Worm (Caenorhabditis elegans) whole organism, young adult: ENCODE results near the gene H35N09.1.
"Not testable (repeated sequence)": the region's sequence is repeated elsewhere in the genome, so short reads cannot be mapped to it uniquely, and the experiment has no call there.

Experiments
- B0019.2 ChIP-seq: fragments of 200-800 bp; sonication (Bioruptor generic); conservative IDR thresholded peaks from 2 replicates; pipeline ENCODE4 v1.3.6; 2022; ENCODE audit warnings: missing genetic modification reagents, missing genetic modification characterization, missing compliant biosample characterization
- B0336.3 ChIP-seq: fragments of 200-800 bp; sonication (Bioruptor generic); IDR thresholded peaks from 2 replicates; pipeline ENCODE4 v1.3.6; 2022; ENCODE audit warnings: missing genetic modification characterization, missing compliant biosample characterization
- C06A6.2 ChIP-seq: fragments of 200-800 bp; sonication (Bioruptor generic); conservative IDR thresholded peaks from 2 replicates; pipeline ENCODE4 v1.3.6; 2022; ENCODE audit warnings: missing genetic modification characterization, missing compliant biosample characterization
- K11D2.4 ChIP-seq: fragments of 200-800 bp; sonication (Bioruptor generic); IDR thresholded peaks from 2 replicates; pipeline ENCODE4 v1.3.6; 2022; ENCODE audit warnings: missing genetic modification reagents, missing genetic modification characterization, missing compliant biosample characterization
- K12H6.12 ChIP-seq: fragments of 200-800 bp; sonication (Bioruptor generic); optimal IDR thresholded peaks from 2 replicates; lab custom pipeline; 2018; ENCODE audit warnings: mild to moderate bottlenecking, missing genetic modification characterization, missing compliant biosample characterization
- Y53F4B.3 ChIP-seq: fragments of 200-800 bp; sonication (Bioruptor generic); IDR thresholded peaks from 2 replicates; pipeline ENCODE4 v1.3.6; 2022; ENCODE audit warnings: missing genetic modification reagents, missing genetic modification characterization, missing compliant biosample characterization
- Y53G8AR.9 ChIP-seq: fragments of 200-800 bp; sonication (Bioruptor generic); conservative IDR thresholded peaks from 2 replicates; pipeline ENCODE4 v1.3.6; 2022; ENCODE audit warnings: missing genetic modification reagents, missing genetic modification characterization, missing compliant biosample characterization
- Y56A3A.18 ChIP-seq: fragments of 200-800 bp; sonication (Bioruptor generic); IDR thresholded peaks from 2 replicates; pipeline ENCODE4 v1.3.6; 2022; ENCODE audit warnings: missing genetic modification reagents, missing genetic modification characterization, missing compliant biosample characterization
- Y67H2A.10 ChIP-seq: fragments of 200-800 bp; sonication (Bioruptor generic); conservative IDR thresholded peaks from 2 replicates; pipeline ENCODE4 v1.3.6; 2022; ENCODE audit warnings: missing genetic modification reagents, missing genetic modification characterization, missing compliant biosample characterization
- Y79H2A.3 ChIP-seq: fragments of 200-800 bp; sonication (Bioruptor generic); conservative IDR thresholded peaks from 2 replicates; pipeline ENCODE4 v1.3.6; 2022; ENCODE audit warnings: missing genetic modification reagents, missing genetic modification characterization, missing compliant biosample characterization
- akir-1 ChIP-seq: fragments of 200-800 bp; sonication (Bioruptor generic); optimal IDR thresholded peaks from 2 replicates; lab custom pipeline; 2018; ENCODE audit warnings: mild to moderate bottlenecking, missing genetic modification characterization, moderate library complexity, missing compliant biosample characterization
- aptf-2 ChIP-seq: fragments of 200-800 bp; sonication (Bioruptor generic); conservative IDR thresholded peaks from 2 replicates; pipeline ENCODE4 v1.3.6; 2022; ENCODE audit warnings: missing genetic modification reagents, missing genetic modification characterization, missing compliant biosample characterization
- bed-1 ChIP-seq: fragments of 200-800 bp; sonication (Bioruptor generic); IDR thresholded peaks from 2 replicates; pipeline ENCODE4 v1.3.6; 2022; ENCODE audit warnings: missing genetic modification reagents, missing genetic modification characterization, missing compliant biosample characterization
- bed-2 ChIP-seq: fragments of 200-800 bp; sonication (Bioruptor generic); IDR thresholded peaks from 2 replicates; pipeline ENCODE4 v1.3.6; 2022; ENCODE audit warnings: missing genetic modification reagents, missing genetic modification characterization, missing compliant biosample characterization
- cebp-1 ChIP-seq, 2 experiments: fragments of 200-800 bp in 1 of 2; sonication (Bioruptor generic) in 1 of 2; sonication (generic microtip) in 1 of 2; IDR thresholded peaks in 1 of 2; optimal IDR thresholded peaks in 1 of 2; 2 replicates each; pipeline versions ENCODE4 v1.3.6 to Lab custom; 2017 to 2022; ENCODE audit warnings: missing compliant biosample characterization in 2 of 2, missing genetic modification characterization in 2 of 2, mild to moderate bottlenecking in 1 of 2, missing genetic modification reagents in 1 of 2, moderate library complexity in 1 of 2
- ceh-27 ChIP-seq: fragments of 200-800 bp; sonication (Bioruptor generic); optimal IDR thresholded peaks from 2 replicates; lab custom pipeline; 2018; ENCODE audit warnings: mild to moderate bottlenecking, missing genetic modification characterization, moderate library complexity, missing compliant biosample characterization
- ceh-58 ChIP-seq: fragments of 200-800 bp; sonication (Bioruptor generic); IDR thresholded peaks from 2 replicates; pipeline ENCODE4 v1.3.6; 2022; ENCODE audit warnings: missing genetic modification characterization, missing compliant biosample characterization
- ceh-91 ChIP-seq: fragments of 200-800 bp; sonication (Bioruptor generic); IDR thresholded peaks from 2 replicates; pipeline ENCODE4 v1.3.6; 2022; ENCODE audit warnings: missing genetic modification reagents, missing genetic modification characterization, missing compliant biosample characterization
- chd-7 ChIP-seq: sonication (generic microtip); optimal IDR thresholded peaks from 2 replicates; lab custom pipeline; 2016; ENCODE audit warnings: mild to moderate bottlenecking, missing genetic modification characterization, moderate library complexity, missing compliant biosample characterization
- die-1 ChIP-seq: sonication (generic microtip); optimal IDR thresholded peaks from 2 replicates; lab custom pipeline; 2016; ENCODE audit warnings: missing genotype, mild to moderate bottlenecking, missing genetic modification characterization, missing compliant biosample characterization
- ets-4 ChIP-seq: fragments of 200-800 bp; sonication (Bioruptor generic); optimal IDR thresholded peaks from 2 replicates; lab custom pipeline; 2018; ENCODE audit warnings: mild to moderate bottlenecking, missing genetic modification characterization, missing compliant biosample characterization
- him-1 ChIP-seq: sonication (generic microtip); optimal IDR thresholded peaks from 2 replicates; lab custom pipeline; 2016; ENCODE audit warnings: missing genotype, missing genetic modification reagents, missing genetic modification characterization, missing compliant biosample characterization
- hlh-12 ChIP-seq: sonication (generic microtip); optimal IDR thresholded peaks from 2 replicates; lab custom pipeline; 2016; ENCODE audit warnings: missing genetic modification characterization, missing compliant biosample characterization
- hmg-20 ChIP-seq: fragments of 200-800 bp; sonication (Bioruptor generic); IDR thresholded peaks from 2 replicates; pipeline ENCODE4 v1.3.6; 2022; ENCODE audit warnings: missing genetic modification reagents, missing genetic modification characterization, missing compliant biosample characterization
- madf-3 ChIP-seq: fragments of 200-800 bp; sonication (Bioruptor generic); IDR thresholded peaks from 2 replicates; pipeline ENCODE4 v1.3.6; 2022; ENCODE audit warnings: missing genetic modification reagents, missing genetic modification characterization, missing compliant biosample characterization
- mcd-1 ChIP-seq: fragments of 200-800 bp; sonication (Bioruptor generic); IDR thresholded peaks from 2 replicates; pipeline ENCODE4 v1.3.6; 2022; ENCODE audit warnings: missing genetic modification reagents, missing genetic modification characterization, missing compliant biosample characterization
- mel-28 ChIP-seq: sonication (generic microtip); optimal IDR thresholded peaks from 2 replicates; lab custom pipeline; 2016; ENCODE audit warnings: borderline replicate concordance, mild to moderate bottlenecking, missing genetic modification characterization, missing compliant biosample characterization
- nfya-2 ChIP-seq: fragments of 200-800 bp; sonication (Bioruptor generic); IDR thresholded peaks from 2 replicates; pipeline ENCODE4 v1.3.6; 2022; ENCODE audit warnings: missing genetic modification reagents, missing genetic modification characterization, missing compliant biosample characterization
- nfyb-1 ChIP-seq: fragments of 200-800 bp; sonication (Bioruptor generic); IDR thresholded peaks from 2 replicates; pipeline ENCODE4 v1.3.6; 2022; ENCODE audit warnings: missing genetic modification reagents, missing genetic modification characterization, missing compliant biosample characterization
- nhr-120 ChIP-seq: fragments of 200-800 bp; sonication (Bioruptor generic); IDR thresholded peaks from 2 replicates; pipeline ENCODE4 v1.3.6; 2022; ENCODE audit warnings: missing genetic modification characterization, missing compliant biosample characterization
- pbrm-1 ChIP-seq: fragments of 200-800 bp; sonication (Bioruptor generic); IDR thresholded peaks from 2 replicates; pipeline ENCODE4 v1.3.6; 2022; ENCODE audit warnings: missing genetic modification reagents, missing genetic modification characterization, missing compliant biosample characterization
- repo-1 ChIP-seq: sonication (generic microtip); optimal IDR thresholded peaks from 2 replicates; lab custom pipeline; 2017; ENCODE audit warnings: mild to moderate bottlenecking, missing genetic modification characterization, missing compliant biosample characterization
- rpc-1 ChIP-seq, 2 experiments: fragments of 150-350 bp in 1 of 2; sonication (generic microtip) in 1 of 2; optimal IDR thresholded peaks; 2 replicates each; lab custom pipeline; 2014 to 2018; ENCODE audit warnings: missing biosample characterization in 1 of 2, missing genetic modification characterization in 1 of 2, missing genetic modification reagents in 1 of 2, missing genotype in 1 of 2
- sea-2 ChIP-seq: fragments of 200-800 bp; sonication (Bioruptor generic); IDR thresholded peaks from 2 replicates; pipeline ENCODE4 v1.3.6; 2022; ENCODE audit warnings: missing genetic modification characterization, missing compliant biosample characterization
- snpc-1.3 ChIP-seq: sonication (generic microtip); optimal IDR thresholded peaks from 2 replicates; lab custom pipeline; 2017; ENCODE audit warnings: missing genetic modification characterization, mild to moderate bottlenecking, missing compliant biosample characterization, antibody characterized with exemption, moderate library complexity, missing genotype, missing genetic modification reagents; ENCODE audit not compliant: insufficient read depth
- sptf-2 ChIP-seq: fragments of 200-800 bp; sonication (Bioruptor generic); optimal IDR thresholded peaks from 2 replicates; lab custom pipeline; 2018; ENCODE audit warnings: mild to moderate bottlenecking, missing genetic modification characterization, missing compliant biosample characterization
- tbp1 ChIP-seq: fragments of 200-800 bp; sonication (Bioruptor generic); optimal IDR thresholded peaks from 2 replicates; lab custom pipeline; 2018; ENCODE audit warnings: mild to moderate bottlenecking, missing genetic modification characterization, missing compliant biosample characterization
- zfh-2 ChIP-seq: fragments of 200-800 bp; sonication (Bioruptor generic); conservative IDR thresholded peaks from 2 replicates; pipeline ENCODE4 v1.3.6; 2022; ENCODE audit warnings: missing genetic modification reagents, missing genetic modification characterization, missing compliant biosample characterization
- zim-3 ChIP-seq: sonication (generic microtip); optimal IDR thresholded peaks from 2 replicates; lab custom pipeline; 2017; ENCODE audit warnings: mild to moderate bottlenecking, missing genetic modification characterization, moderate library complexity, missing compliant biosample characterization
- ztf-18 ChIP-seq: sonication (generic microtip); optimal IDR thresholded peaks from 2 replicates; lab custom pipeline; 2016; ENCODE audit warnings: missing genotype, mild to moderate bottlenecking, missing genetic modification characterization, missing compliant biosample characterization
- ztf-28 ChIP-seq: fragments of 200-800 bp; sonication (Bioruptor generic); IDR thresholded peaks from 2 replicates; pipeline ENCODE4 v1.3.6; 2022; ENCODE audit warnings: missing genetic modification reagents, missing genetic modification characterization, missing compliant biosample characterization
- ztf-3 ChIP-seq: fragments of 200-800 bp; sonication (Bioruptor generic); optimal IDR thresholded peaks from 2 replicates; lab custom pipeline; 2018; ENCODE audit warnings: mild to moderate bottlenecking, missing genetic modification characterization, missing compliant biosample characterization

H35N09.1 gene

ce11 chrX:8610606-8611005, 5.5 kb downstream of the H35N09.1 start, which contains the start of gene K01A12.4:
K01A12.4 (plus strand) TSS chrX:8610906.
- not testable (repeated sequence) for TF ChIP-seq snpc-1.3 (tag; lab: Kevin White, UChicago); nfyb-1 (GFP tag; lab: Robert Waterston, UW); Y79H2A.3 (GFP tag; lab: Robert Waterston, UW)

ce11 chrX:8612278-8612677, 7.1 kb downstream of the H35N09.1 start:
- TF ChIP-seq zim-3 (tag; lab: Kevin White, UChicago) (no peak), Y53G8AR.9 (GFP tag; lab: Robert Waterston, UW) (no peak), hmg-20 (GFP tag; lab: Robert Waterston, UW) (no peak), Y56A3A.18 (no peak)
- TF ChIP-seq, all 124 proteins: peak for 0

- TF ChIP-seq sptf-2 = no peak
- TF ChIP-seq rpc-1 (optimal IDR thresholded peaks at IDR 0.05; lab: Kevin White, UChicago) = no peak
- no peak for TF ChIP-seq rpc-1 (tag; optimal IDR thresholded peaks at IDR 0.05; lab: Kevin White, UChicago)
- no peak for TF ChIP-seq aptf-2 (GFP tag; lab: Robert Waterston, UW)
- no peak for TF ChIP-seq madf-3 (GFP tag; lab: Robert Waterston, UW)
- no peak for TF ChIP-seq cebp-1 (GFP tag; IDR thresholded peaks at IDR 0.05; lab: Robert Waterston, UW)
- no peak for TF ChIP-seq cebp-1 (tag; optimal IDR thresholded peaks at IDR 0.05; lab: Kevin White, UChicago)
- no peak for TF ChIP-seq ceh-27
- no peak for TF ChIP-seq nhr-120 (GFP tag; lab: Robert Waterston, UW)
- TF ChIP-seq hlh-12 = no peak
- no peak for TF ChIP-seq him-1 (tag; lab: Kevin White, UChicago)
- no peak for TF ChIP-seq B0336.3 (GFP tag; lab: Robert Waterston, UW)
- no peak for TF ChIP-seq bed-1
- no peak for TF ChIP-seq ztf-28 (GFP tag; lab: Robert Waterston, UW)
- TF ChIP-seq K11D2.4 = no peak
- no peak for TF ChIP-seq C06A6.2 (GFP tag; lab: Robert Waterston, UW)
Measured at ce11 chrX:8613053-8613452, 7.9 kb downstream of the H35N09.1 start, which contains the start of gene K01A12.2. K01A12.2 (plus strand) TSS chrX:8613353.

- TF ChIP-seq nfya-2 (0 out of 2 replicates have a peak, but pooled peaks have one; percentile 25), zfh-2 (GFP tag; lab: Robert Waterston, UW) (peak; percentile 49), pbrm-1 (GFP tag; lab: Robert Waterston, UW) (peak; percentile 61), bed-2 (no peak), ztf-28 (GFP tag; lab: Robert Waterston, UW) (0 out of 2 replicates have a peak, but pooled peaks have one; percentile 41), die-1 (tag; lab: Kevin White, UChicago) (peak; percentile 62), mel-28 (tag; lab: Kevin White, UChicago) (no peak), sea-2 (GFP tag; lab: Robert Waterston, UW) (no peak), Y53F4B.3 (GFP tag; lab: Robert Waterston, UW) (peak; percentile 37; the same call in 1 of the 2 replicates), akir-1 (GFP tag; lab: Kevin White, UChicago) (no peak), repo-1 (tag; lab: Kevin White, UChicago) (peak; percentile 23), ets-4 (GFP tag; lab: Kevin White, UChicago) (no peak), Y67H2A.10 (no peak), K12H6.12 (tag; lab: Kevin White, UChicago) (no peak), hlh-12 (no peak), chd-7 (tag; lab: Kevin White, UChicago) (peak; percentile 37), mcd-1 (GFP tag; lab: Robert Waterston, UW) (peak; percentile 73), B0019.2 (no peak), tbp1 (GFP tag; lab: Kevin White, UChicago) (peak; percentile 84), ztf-3 (no peak), ceh-58 (0 out of 2 replicates have a peak, but pooled peaks have one; percentile 54), ceh-91 (GFP tag; lab: Robert Waterston, UW) (no peak), ztf-18 (tag; lab: Kevin White, UChicago) (peak; percentile 35)
Measured at ce11 chrX:8623840-8624591, 18.9 kb downstream of the H35N09.1 start.
